Worm (Caenorhabditis elegans): ENCODE results near the gene lgc-58.
A peak's percentile ranks its signal among the peaks of the same experiment; 100 is the strongest.

Gene lgc-58

DNA sequence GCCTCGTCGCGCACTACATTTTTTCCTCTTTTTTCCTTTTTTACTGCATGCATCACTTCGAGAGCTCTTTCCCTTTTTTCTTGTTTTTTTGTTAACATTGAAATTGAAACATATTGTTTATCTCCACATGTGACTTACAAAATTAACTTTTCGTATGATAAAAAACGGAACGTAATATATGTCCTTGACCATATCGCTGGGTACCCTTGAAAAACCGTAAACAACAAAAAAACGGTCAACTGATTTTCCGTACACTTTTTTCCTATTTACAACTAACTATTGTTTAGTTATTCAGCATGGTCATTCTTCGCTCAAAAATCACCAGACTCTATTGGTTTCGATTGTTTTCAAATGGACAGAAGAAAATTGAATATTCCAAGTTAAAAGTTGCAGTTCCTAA, 46.7 kb downstream of the lgc-58 start, which contains the start of gene nnt-1:
Gene nnt-1, plus strand, starts transcription at position 286 of the 400 bp plus-strand sequence.
- TF ChIP-seq mbf-1 (tag; optimal IDR thresholded peaks at IDR 0.05) (no peak), nhr-6 (tag; optimal IDR thresholded peaks at IDR 0.05) (no peak), nhr-23 (tag; optimal IDR thresholded peaks at IDR 0.05) (no peak), C34F6.9 (tag; optimal IDR thresholded peaks at IDR 0.05) (peak; percentile 42), nhr-12 (tag; optimal IDR thresholded peaks at IDR 0.05) (no peak), snpc-4 (tag; optimal IDR thresholded peaks at IDR 0.05) (no peak), ceh-16 (tag; optimal IDR thresholded peaks at IDR 0.05) (no peak), Y55F3AM.14 (GFP tag; optimal IDR thresholded peaks at IDR 0.05) (no peak), nhr-237 (tag; optimal IDR thresholded peaks at IDR 0.05) (no peak), ztf-11 (tag; optimal IDR thresholded peaks at IDR 0.05) (no peak), peb-1 (tag; optimal IDR thresholded peaks at IDR 0.05) (no peak), elt-1 (tag; optimal IDR thresholded peaks at IDR 0.05) (no peak), ama-1 (optimal IDR thresholded peaks at IDR 0.05) (no peak), crh-2 (tag; optimal IDR thresholded peaks at IDR 0.05) (no peak), fos-1 (tag; optimal IDR thresholded peaks at IDR 0.05) (no peak), R02D3.7 (tag; optimal IDR thresholded peaks at IDR 0.05) (no peak), zag-1 (tag; optimal IDR thresholded peaks at IDR 0.05) (no peak), F13H6.1 (tag; optimal IDR thresholded peaks at IDR 0.05) (no peak), sma-9 (GFP tag; optimal IDR thresholded peaks at IDR 0.05) (peak; percentile 12), sma-9 (tag; optimal IDR thresholded peaks at IDR 0.05) (no peak), nhr-129 (tag; optimal IDR thresholded peaks at IDR 0.05) (peak; percentile 7), lin-13 (GFP tag; optimal IDR thresholded peaks at IDR 0.05) (no peak), gmeb-1 (tag; optimal IDR thresholded peaks at IDR 0.05) (no peak), nhr-21 (tag; optimal IDR thresholded peaks at IDR 0.05) (no peak), lsy-2 (tag; optimal IDR thresholded peaks at IDR 0.05) (no peak), ztf-1 (GFP tag; conservative IDR thresholded peaks at IDR 0.05) (no peak)

DNA sequence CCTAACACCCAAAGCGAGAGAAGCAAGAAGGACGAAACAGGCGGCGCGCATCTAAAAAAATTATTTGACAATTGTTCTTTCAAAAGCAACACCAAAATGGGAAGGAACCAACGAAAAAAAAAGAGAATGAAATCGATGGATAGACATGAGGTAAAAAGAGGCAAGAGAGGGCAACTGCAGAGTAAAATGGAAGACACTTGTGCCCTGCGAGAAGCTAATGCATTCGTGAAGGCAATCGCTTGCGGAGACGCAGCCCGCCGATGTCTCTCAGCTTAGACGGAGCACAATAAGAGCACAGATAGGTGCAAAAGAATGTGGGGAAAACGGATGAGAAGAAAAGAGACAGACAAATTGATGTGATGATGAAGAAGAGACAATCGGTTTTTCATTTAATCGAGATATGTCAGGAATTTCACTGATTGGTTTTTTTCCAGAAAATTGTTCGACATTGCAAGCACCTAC, 52.9 kb downstream of the lgc-58 start, which contains the start of gene C15H9.9:
Gene C15H9.9, minus strand, starts transcription at position 51 of the 462 bp plus-strand sequence.
- TF ChIP-seq C34F6.9 (tag; optimal IDR thresholded peaks at IDR 0.05) (peak; percentile 47), ztf-11 (tag; optimal IDR thresholded peaks at IDR 0.05) (no peak), nhr-129 (tag; optimal IDR thresholded peaks at IDR 0.05) (peak; percentile 58), F13H6.1 (tag; optimal IDR thresholded peaks at IDR 0.05) (peak; percentile 25), unc-55 (GFP tag; optimal IDR thresholded peaks at IDR 0.05) (peak; percentile 22), sma-9 (GFP tag; optimal IDR thresholded peaks at IDR 0.05) (peak; percentile 24), sma-9 (tag; optimal IDR thresholded peaks at IDR 0.05) (no peak), fos-1 (tag; optimal IDR thresholded peaks at IDR 0.05) (no peak), ztf-1 (GFP tag; conservative IDR thresholded peaks at IDR 0.05) (no peak), sem-4 (tag; optimal IDR thresholded peaks at IDR 0.05) (peak; percentile 17), lsy-2 (tag; optimal IDR thresholded peaks at IDR 0.05) (peak in 1 of 2 experiments; percentile 29), lin-39 (tag; optimal IDR thresholded peaks at IDR 0.05) (no peak), nhr-77 (tag; optimal IDR thresholded peaks at IDR 0.05) (no peak)

DNA sequence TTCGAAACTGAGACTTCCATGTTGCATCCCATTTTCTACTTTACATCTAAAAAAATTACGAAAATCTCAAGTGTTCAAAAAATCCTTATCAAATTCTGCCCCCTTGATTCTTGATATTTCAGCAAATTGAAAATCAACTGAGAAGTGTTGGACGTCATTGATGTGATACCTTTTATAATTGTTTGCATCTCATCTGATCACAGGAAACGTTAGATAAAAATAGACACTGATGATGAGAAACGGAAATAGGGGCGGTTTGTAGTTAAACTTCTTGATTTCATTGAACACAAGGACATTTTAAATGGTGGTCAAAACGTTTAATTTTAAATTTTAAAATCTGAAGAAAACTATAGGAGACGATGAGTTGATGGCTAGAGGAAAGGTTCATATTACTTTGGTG, 53.5 kb downstream of the lgc-58 start:
- TF ChIP-seq alr-1 (tag; optimal IDR thresholded peaks at IDR 0.05) = no peak
- peak; percentile 10 for TF ChIP-seq sma-9 (GFP tag; optimal IDR thresholded peaks at IDR 0.05)
- TF ChIP-seq sma-9 (tag; optimal IDR thresholded peaks at IDR 0.05) = no peak
- TF ChIP-seq Y55F3AM.14 (GFP tag; optimal IDR thresholded peaks at IDR 0.05) = no peak

DNA sequence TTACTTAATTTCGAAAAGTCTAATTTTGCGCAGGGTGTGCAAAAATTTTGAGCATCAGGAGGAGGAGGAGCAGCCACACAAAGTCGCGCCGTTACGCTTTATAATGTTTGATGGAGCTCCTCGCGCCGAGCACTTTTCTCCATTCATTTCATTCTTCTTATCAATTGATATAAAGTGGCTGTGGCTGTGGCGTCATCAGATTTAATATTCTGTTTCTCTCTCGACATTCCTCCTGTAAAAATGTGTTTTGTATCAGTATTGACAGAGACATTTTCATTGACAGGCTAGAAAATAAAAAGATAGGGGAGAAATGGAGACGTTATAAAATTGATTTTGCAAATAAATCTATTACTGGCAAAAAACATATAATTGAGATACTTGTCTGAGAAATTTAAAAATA, 54.0 kb downstream of the lgc-58 start:
- no peak for TF ChIP-seq ztf-11 (tag; optimal IDR thresholded peaks at IDR 0.05)
- peak; percentile 55 for TF ChIP-seq crh-2 (tag; optimal IDR thresholded peaks at IDR 0.05)
- no peak for TF ChIP-seq ztf-4 (tag; optimal IDR thresholded peaks at IDR 0.05)
- peak; percentile 29 for TF ChIP-seq sma-9 (GFP tag; optimal IDR thresholded peaks at IDR 0.05)
- TF ChIP-seq sma-9 (tag; optimal IDR thresholded peaks at IDR 0.05) = no peak
- TF ChIP-seq gmeb-1 (tag; optimal IDR thresholded peaks at IDR 0.05) = no peak
- TF ChIP-seq fos-1 (tag; optimal IDR thresholded peaks at IDR 0.05) = peak; percentile 62
- peak; percentile 27 for TF ChIP-seq F13H6.1 (tag; optimal IDR thresholded peaks at IDR 0.05)
- no peak for TF ChIP-seq aly-2 (tag; optimal IDR thresholded peaks at IDR 0.05)
- no peak for TF ChIP-seq lin-13 (GFP tag; optimal IDR thresholded peaks at IDR 0.05)
